Worm (Caenorhabditis elegans): Measurements from ENCODE around the gene C16C8.20.

Gene C16C8.20

DNA sequence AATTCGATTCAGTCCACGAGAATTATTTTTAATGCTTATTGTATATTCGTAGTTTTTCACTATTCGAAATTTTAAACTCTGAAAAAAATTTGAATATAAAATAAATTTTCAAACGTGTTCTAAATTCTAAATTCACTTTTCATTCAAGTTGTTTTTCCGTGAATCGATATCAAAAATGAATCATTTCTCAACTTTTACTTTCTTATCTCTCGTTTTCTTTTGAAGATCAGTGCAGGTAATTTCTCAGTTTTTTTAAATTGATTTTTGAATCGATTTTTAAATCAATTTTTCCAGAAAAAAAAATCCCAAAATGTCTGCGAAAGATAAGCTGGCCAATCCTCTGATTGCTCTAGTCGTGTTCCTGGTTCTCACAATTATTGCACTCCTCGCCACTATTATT lies 30.2 kb upstream of the C16C8.20 start, which contains the start of gene nep-6:
Gene nep-6, plus strand, starts transcription at position 301 of the 400 bp plus-strand sequence.
- no peak for TF ChIP-seq rcor-1 (GFP tag; IDR thresholded peaks at IDR 0.05)
- TF ChIP-seq let-526 (GFP tag; IDR thresholded peaks at IDR 0.05): no peak
- no peak for TF ChIP-seq hlh-26 (GFP tag; conservative IDR thresholded peaks at IDR 0.05)
- TF ChIP-seq F33H1.4 (GFP tag; IDR thresholded peaks at IDR 0.05): no peak
- no peak for TF ChIP-seq nhr-179 (tag; optimal IDR thresholded peaks at IDR 0.05)
- TF ChIP-seq ztf-25 (GFP tag; IDR thresholded peaks at IDR 0.05): no peak
- no peak for TF ChIP-seq Y53G8AR.9 (GFP tag; conservative IDR thresholded peaks at IDR 0.05)
- TF ChIP-seq athp-1 (tag; optimal IDR thresholded peaks at IDR 0.05): no peak
- TF ChIP-seq hmg-1.2 (GFP tag; IDR thresholded peaks at IDR 0.05): no peak
- no peak for TF ChIP-seq F49E8.2 (tag; optimal IDR thresholded peaks at IDR 0.05; ENCODE audit: insufficient read depth)
- no peak for TF ChIP-seq K11D2.4 (GFP tag; IDR thresholded peaks at IDR 0.05)
- no peak for TF ChIP-seq nfya-1 (tag; optimal IDR thresholded peaks at IDR 0.05; ENCODE audit: borderline replicate concordance, insufficient read depth)
- TF ChIP-seq ztf-26 (tag; optimal IDR thresholded peaks at IDR 0.05): no peak
- no peak for TF ChIP-seq tbp1 (GFP tag; optimal IDR thresholded peaks at IDR 0.05)
- TF ChIP-seq C06A6.2 (GFP tag; conservative IDR thresholded peaks at IDR 0.05): no peak
- no peak for TF ChIP-seq aptf-2 (GFP tag; conservative IDR thresholded peaks at IDR 0.05)
- TF ChIP-seq atf-7 (tag; optimal IDR thresholded peaks at IDR 0.05): no peak
- TF ChIP-seq somi-1 (GFP tag; optimal IDR thresholded peaks at IDR 0.05): no peak

DNA sequence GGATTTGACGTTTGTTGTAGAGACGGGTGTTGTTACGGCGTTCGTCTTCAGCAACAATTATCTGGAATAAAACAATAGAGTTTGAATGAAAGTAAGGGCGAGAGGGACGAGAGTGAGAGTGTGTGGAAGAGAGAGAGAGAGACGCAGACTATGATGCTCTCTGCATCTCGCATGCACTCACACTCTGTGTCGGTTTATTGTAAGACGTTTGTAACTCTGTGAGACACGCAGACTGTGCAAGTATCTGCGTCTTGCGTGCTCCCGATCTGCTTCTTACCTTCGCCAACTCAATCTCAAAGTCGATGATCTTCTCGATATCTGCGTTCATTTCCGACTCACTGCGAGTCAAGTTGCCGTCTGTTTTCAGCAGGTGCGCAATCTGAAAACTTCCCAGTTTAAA lies 23.8 kb upstream of the C16C8.20 start:
- no peak for TF ChIP-seq sdz-38 (tag; optimal IDR thresholded peaks at IDR 0.05)
- TF ChIP-seq hmg-1.2 (GFP tag; IDR thresholded peaks at IDR 0.05): peak; percentile 34; the same call in 1 of the 2 replicates
- no peak for TF ChIP-seq B0019.2 (GFP tag; conservative IDR thresholded peaks at IDR 0.05)
- TF ChIP-seq Y53F4B.3 (GFP tag; IDR thresholded peaks at IDR 0.05): no peak
- no peak for TF ChIP-seq Y53G8AR.9 (GFP tag; conservative IDR thresholded peaks at IDR 0.05)

DNA sequence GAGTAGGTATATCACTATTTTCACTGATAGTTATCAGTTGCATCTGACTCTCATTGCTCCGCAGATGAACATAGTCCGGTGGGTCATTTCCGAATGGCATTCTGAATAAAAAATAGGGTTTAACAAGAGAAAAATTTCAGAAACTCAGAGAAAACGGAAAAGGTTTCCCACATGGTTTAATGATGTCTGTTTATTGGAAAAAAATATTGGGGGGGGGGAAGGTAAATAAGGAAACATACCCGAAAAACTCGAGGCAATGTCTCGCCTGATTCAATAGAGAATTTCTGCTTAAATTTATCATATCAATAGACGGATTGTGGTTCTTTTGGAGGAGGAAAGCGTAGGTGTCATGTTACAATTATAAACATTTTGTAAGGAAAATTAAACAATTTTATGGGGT lies 21.3 kb upstream of the C16C8.20 start, which contains the start of gene nep-11:
Gene nep-11, minus strand, starts transcription at position 101 of the 400 bp plus-strand sequence.
- TF ChIP-seq ama-1 (optimal IDR thresholded peaks at IDR 0.05) (no peak), ama-1 (GFP tag; optimal IDR thresholded peaks at IDR 0.05) (no peak), F49E8.2 (tag; optimal IDR thresholded peaks at IDR 0.05; ENCODE audit: insufficient read depth) (no peak), tbp1 (GFP tag; optimal IDR thresholded peaks at IDR 0.05) (no peak), ztf-18 (tag; optimal IDR thresholded peaks at IDR 0.05) (no peak), let-607 (tag; optimal IDR thresholded peaks at IDR 0.05) (no peak), madf-6 (GFP tag; IDR thresholded peaks at IDR 0.05) (no peak), ztf-25 (GFP tag; IDR thresholded peaks at IDR 0.05) (no peak), repo-1 (tag; optimal IDR thresholded peaks at IDR 0.05) (no peak), F22D6.2 (tag; optimal IDR thresholded peaks at IDR 0.05) (no peak), dox-1 (GFP tag; IDR thresholded peaks at IDR 0.05) (no peak), athp-1 (tag; optimal IDR thresholded peaks at IDR 0.05) (no peak), C06A6.2 (GFP tag; conservative IDR thresholded peaks at IDR 0.05) (no peak), T07F8.4 (tag; optimal IDR thresholded peaks at IDR 0.05) (no peak), aptf-2 (GFP tag; conservative IDR thresholded peaks at IDR 0.05) (no peak)

DNA sequence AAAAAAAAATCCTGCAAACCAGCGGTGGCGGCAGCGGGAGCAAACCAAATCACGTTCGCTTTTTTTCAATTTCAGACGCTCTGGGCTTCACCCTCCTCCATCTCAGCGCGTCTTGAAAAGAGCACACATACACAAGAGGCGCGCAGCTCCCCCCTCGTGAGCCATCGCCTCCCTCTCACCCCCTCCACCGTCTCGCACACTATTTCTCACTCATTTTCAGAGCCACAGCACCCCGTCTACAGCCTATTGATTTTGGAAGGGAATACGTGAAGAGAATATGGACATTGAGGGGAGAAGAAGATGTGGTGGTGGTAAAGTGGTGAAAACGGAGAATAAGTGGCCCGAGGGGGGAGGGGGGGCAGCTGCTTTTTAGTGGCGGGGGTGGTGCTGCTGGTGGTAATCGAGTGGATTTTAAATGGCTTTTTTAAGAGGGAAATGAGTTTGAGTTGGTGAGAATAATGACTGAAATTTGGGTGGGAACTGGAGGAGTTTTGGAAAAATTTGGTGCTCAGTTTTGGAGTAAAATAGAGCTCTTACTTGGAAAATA lies 18.5 kb upstream of the C16C8.20 start:
- TF ChIP-seq F57C9.4 (tag; optimal IDR thresholded peaks at IDR 0.05) (no peak), B0336.3 (GFP tag; IDR thresholded peaks at IDR 0.05) (no peak), K12H6.12 (tag; optimal IDR thresholded peaks at IDR 0.05) (no peak), mes-4 (tag; optimal IDR thresholded peaks at IDR 0.05) (no peak), let-526 (GFP tag; IDR thresholded peaks at IDR 0.05) (no peak), dox-1 (GFP tag; IDR thresholded peaks at IDR 0.05) (no peak), K11D2.4 (GFP tag; IDR thresholded peaks at IDR 0.05) (no peak), B0035.1 (tag; optimal IDR thresholded peaks at IDR 0.05) (no peak), snpc-4 (GFP tag; optimal IDR thresholded peaks at IDR 0.05) (no peak), snpc-4 (tag; optimal IDR thresholded peaks at IDR 0.05) (no peak), fkh-3 (tag; optimal IDR thresholded peaks at IDR 0.05) (no peak), chd-7 (tag; optimal IDR thresholded peaks at IDR 0.05) (no peak), aptf-2 (GFP tag; conservative IDR thresholded peaks at IDR 0.05) (no peak), nhr-80 (tag; optimal IDR thresholded peaks at IDR 0.05) (no peak), ceh-40 (GFP tag; IDR thresholded peaks at IDR 0.05) (no peak), Y95B8A.8 (GFP tag; IDR thresholded peaks at IDR 0.05) (no peak), F49E8.2 (tag; optimal IDR thresholded peaks at IDR 0.05; ENCODE audit: insufficient read depth) (no peak), F52B5.7 (tag; optimal IDR thresholded peaks at IDR 0.05) (no peak), B0019.2 (GFP tag; conservative IDR thresholded peaks at IDR 0.05) (no peak), zfh-2 (GFP tag; conservative IDR thresholded peaks at IDR 0.05) (peak; percentile 92)

Measured in whole organism, young adult.